Worm (Caenorhabditis elegans): ENCODE results near the gene sdz-9.

ce11 chrII:2756351-2756750, 17.1 kb downstream of the sdz-9 start:
- TF ChIP-seq lsy-2 (tag; optimal IDR thresholded peaks at IDR 0.05): no peak
- no peak for TF ChIP-seq unc-62 (GFP tag; optimal IDR thresholded peaks at IDR 0.05)
- TF ChIP-seq pha-4 (tag; optimal IDR thresholded peaks at IDR 0.05): no peak
- TF ChIP-seq ham-2 (GFP tag; optimal IDR thresholded peaks at IDR 0.05): no peak
- no peak for TF ChIP-seq elt-1 (tag; optimal IDR thresholded peaks at IDR 0.05; ENCODE audit: borderline replicate concordance, insufficient read depth)
- no peak for TF ChIP-seq nhr-76 (tag; optimal IDR thresholded peaks at IDR 0.05)
- no peak for TF ChIP-seq M03D4.4 (tag; optimal IDR thresholded peaks at IDR 0.05)
- no peak for TF ChIP-seq nhr-28 (tag; optimal IDR thresholded peaks at IDR 0.05)
- TF ChIP-seq nhr-237 (tag; optimal IDR thresholded peaks at IDR 0.05): no peak
- TF ChIP-seq blmp-1 (tag; optimal IDR thresholded peaks at IDR 0.05): no peak
- no peak for TF ChIP-seq mab-5 (tag; optimal IDR thresholded peaks at IDR 0.05)
- TF ChIP-seq tbx-8 (GFP tag; optimal IDR thresholded peaks at IDR 0.05): no peak
- TF ChIP-seq mep-1 (tag; optimal IDR thresholded peaks at IDR 0.05): no peak
- TF ChIP-seq elt-3 (tag; optimal IDR thresholded peaks at IDR 0.05): no peak

Data from whole organism, mixed stage, embryonic.